Fruit fly (Drosophila melanogaster) whole organism, prepupa: ENCODE measurements around the gene galectin.

Source experiments
- CG8119 ChIP-seq: fragments of 200-800 bp; sonication (Bioruptor generic); IDR thresholded peaks from 3 replicates; pipeline ENCODE4 v1.3.6; 2022; ENCODE audit warnings: missing biosample characterization, missing genetic modification characterization
- OdsH ChIP-seq: fragments of 200-800 bp; sonication (Bioruptor generic); optimal IDR thresholded peaks from 3 replicates; lab custom pipeline; 2016; ENCODE audit warnings: missing biosample characterization, missing genetic modification characterization
- lz ChIP-seq: fragments of 200-800 bp; sonication (Bioruptor generic); optimal IDR thresholded peaks from 3 replicates; lab custom pipeline; 2016; ENCODE audit warnings: missing biosample characterization, missing genetic modification characterization
- vri ChIP-seq: fragments of 200-800 bp; sonication (Bioruptor generic); optimal IDR thresholded peaks from 3 replicates; lab custom pipeline; 2016; ENCODE audit warnings: missing biosample characterization, mild to moderate bottlenecking, missing genetic modification characterization

dm6 chr2L:35452-35851 is 36.1 kb upstream of the galectin start:
- TF ChIP-seq OdsH (GFP tag; lab: Kevin White, UChicago) (no peak), CG8119 (GFP tag; lab: Robert Waterston, UW) (no peak), vri (GFP tag; lab: Kevin White, UChicago) (no peak), lz (GFP tag; lab: Kevin White, UChicago) (no peak)
